Worm (Caenorhabditis elegans): ENCODE results near the gene lin-23.
A peak's percentile ranks its signal among the peaks of the same experiment; 100 is the strongest.

Gene lin-23

DNA sequence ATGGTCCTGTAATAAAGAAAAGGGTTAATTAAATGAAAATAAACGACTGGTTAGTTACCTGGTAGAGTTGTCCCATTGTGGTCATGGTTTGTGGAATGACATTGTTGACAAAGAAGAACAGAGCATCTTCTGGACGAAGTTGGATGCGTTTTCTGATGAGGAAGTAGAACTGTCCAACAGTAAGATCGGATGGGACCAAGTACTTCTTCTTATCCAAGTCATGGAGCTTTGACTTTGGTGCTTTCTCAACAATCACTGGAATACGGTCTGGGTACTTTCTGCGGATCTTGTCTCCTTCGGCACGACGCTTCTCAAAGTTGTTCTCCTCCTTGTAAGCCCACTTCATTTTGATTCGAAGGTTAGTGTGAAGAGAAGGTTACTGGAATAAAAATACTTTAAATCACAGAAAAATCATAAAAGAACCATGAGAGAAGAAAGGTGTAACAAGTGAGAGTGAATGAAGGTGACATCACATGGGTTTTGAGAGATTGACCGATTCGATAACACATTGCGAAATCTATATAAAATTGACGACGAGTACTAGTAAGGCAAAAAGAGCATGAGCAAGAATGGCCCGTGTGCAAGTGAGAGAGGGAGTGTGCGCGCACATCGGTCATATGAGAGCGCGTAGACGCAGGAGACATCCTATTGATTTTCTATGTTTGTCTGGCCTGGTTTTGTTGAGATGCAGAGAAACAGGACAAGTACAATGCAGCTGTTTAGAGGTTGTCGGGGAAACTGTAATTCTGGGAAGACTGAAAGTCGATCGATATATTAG is 23.6 kb upstream of the lin-23 start, which contains the start of gene lgg-1:
Gene lgg-1 (minus strand): TSS at position 379 of the 778 bp plus-strand sequence.
- TF ChIP-seq snu-23 (GFP tag; optimal IDR thresholded peaks at IDR 0.05): peak; percentile 83
- no peak for TF ChIP-seq mef-2 (tag; optimal IDR thresholded peaks at IDR 0.05)
- TF ChIP-seq isw-1 (GFP tag; IDR thresholded peaks at IDR 0.05): peak; percentile 49
- peak; percentile 92 for TF ChIP-seq ama-1 (optimal IDR thresholded peaks at IDR 0.05)
- peak in 1 of 2 experiments; percentile 14 for TF ChIP-seq egl-27 (tag; optimal IDR thresholded peaks at IDR 0.05)
- TF ChIP-seq ztf-4 (tag; optimal IDR thresholded peaks at IDR 0.05): peak; percentile 54
- TF ChIP-seq zip-4 (GFP tag; optimal IDR thresholded peaks at IDR 0.05): peak; percentile 81
- peak; percentile 56 to 58 for TF ChIP-seq efl-1 (optimal IDR thresholded peaks at IDR 0.05)
- peak in 1 of 2 experiments; percentile 95 for TF ChIP-seq efl-1 (GFP tag; optimal IDR thresholded peaks at IDR 0.05 in 1 of 2)
- no peak for TF ChIP-seq hpl-2 (GFP tag; optimal IDR thresholded peaks at IDR 0.05)
- TF ChIP-seq hlh-4 (tag; optimal IDR thresholded peaks at IDR 0.05): peak; percentile 17
- peak; percentile 47 for TF ChIP-seq egl-13 (tag; optimal IDR thresholded peaks at IDR 0.05)
- peak; percentile 35 for TF ChIP-seq lir-3 (tag; optimal IDR thresholded peaks at IDR 0.05; ENCODE audit: poor library complexity)
- TF ChIP-seq nhr-76 (tag; optimal IDR thresholded peaks at IDR 0.05): no peak
- TF ChIP-seq rnt-1 (tag; optimal IDR thresholded peaks at IDR 0.05): peak; percentile 58
- no peak for TF ChIP-seq ceh-90 (tag; optimal IDR thresholded peaks at IDR 0.05)
- peak in 1 of 6 experiments; percentile 23 for TF ChIP-seq elt-3 (tag; optimal IDR thresholded peaks at IDR 0.05)
- TF ChIP-seq lin-13 (GFP tag; optimal IDR thresholded peaks at IDR 0.05): peak; percentile 50
- no peak for TF ChIP-seq grh-1 (GFP tag; IDR thresholded peaks at IDR 0.05)
- TF ChIP-seq nhr-85 (tag): peak; percentile 80
- no peak for TF ChIP-seq aha-1 (tag; optimal IDR thresholded peaks at IDR 0.05)
- TF ChIP-seq snpc-4 (tag; optimal IDR thresholded peaks at IDR 0.05): peak; percentile 14
- TF ChIP-seq aly-2 (tag; optimal IDR thresholded peaks at IDR 0.05): no peak
- peak; percentile 73 for TF ChIP-seq ceh-63 (GFP tag; optimal IDR thresholded peaks at IDR 0.05)
- peak; percentile 78 for TF ChIP-seq nhr-71 (tag; optimal IDR thresholded peaks at IDR 0.05)
- no peak for TF ChIP-seq C04F5.9 (tag; optimal IDR thresholded peaks at IDR 0.05)
- TF ChIP-seq irx-1 (tag; optimal IDR thresholded peaks at IDR 0.05): no peak
- TF ChIP-seq fkh-8 (tag; optimal IDR thresholded peaks at IDR 0.05): peak; percentile 72
- TF ChIP-seq fos-1 (tag; optimal IDR thresholded peaks at IDR 0.05): peak; percentile 32
- peak; percentile 3 for TF ChIP-seq C16A3.4 (tag; optimal IDR thresholded peaks at IDR 0.05)
- TF ChIP-seq dpl-1 (GFP tag; optimal IDR thresholded peaks at IDR 0.05): peak in 2 of 3 experiments; percentile 15 to 20
- peak; percentile 3 for TF ChIP-seq dsc-1 (tag; optimal IDR thresholded peaks at IDR 0.05)
- no peak for TF ChIP-seq pqm-1 (tag; optimal IDR thresholded peaks at IDR 0.05)
- TF ChIP-seq xbp-1 (tag; optimal IDR thresholded peaks at IDR 0.05): peak; percentile 50
- TF ChIP-seq ceh-82 (tag; optimal IDR thresholded peaks at IDR 0.05): peak; percentile 33 to 77 (median 44)
- no peak for TF ChIP-seq ets-5 (GFP tag; IDR thresholded peaks at IDR 0.05)
- TF ChIP-seq lin-14 (GFP tag; optimal IDR thresholded peaks at IDR 0.05): peak; percentile 84
- no peak for TF ChIP-seq nhr-77 (tag; optimal IDR thresholded peaks at IDR 0.05)
- peak; percentile 25 for TF ChIP-seq tbx-2 (tag; optimal IDR thresholded peaks at IDR 0.05)
- TF ChIP-seq lin-35 (GFP tag; optimal IDR thresholded peaks at IDR 0.05): peak; percentile 49 to 53
- peak; percentile 35 for TF ChIP-seq sup-37 (GFP tag; optimal IDR thresholded peaks at IDR 0.05)
- peak; percentile 62 for TF ChIP-seq nhr-47 (tag; optimal IDR thresholded peaks at IDR 0.05)
- peak; percentile 67 for TF ChIP-seq jun-1 (tag; optimal IDR thresholded peaks at IDR 0.05)
- TF ChIP-seq fkh-10 (GFP tag; optimal IDR thresholded peaks at IDR 0.05): peak; percentile 23
- TF ChIP-seq hlh-17 (GFP tag; optimal IDR thresholded peaks at IDR 0.05; ENCODE audit: borderline replicate concordance): no peak
- TF ChIP-seq vab-15 (tag; optimal IDR thresholded peaks at IDR 0.05): peak; percentile 68
- TF ChIP-seq nhr-19 (GFP tag; conservative IDR thresholded peaks at IDR 0.05): peak; percentile 45
- peak in 1 of 2 experiments; percentile 70 for TF ChIP-seq mdl-1 (tag; optimal IDR thresholded peaks at IDR 0.05)
- TF ChIP-seq pax-3 (tag; optimal IDR thresholded peaks at IDR 0.05): peak; percentile 55
- TF ChIP-seq nhr-20 (tag; optimal IDR thresholded peaks at IDR 0.05): peak; percentile 70
- peak; percentile 56 for TF ChIP-seq unc-86 (tag; optimal IDR thresholded peaks at IDR 0.05)
